Worm (Caenorhabditis elegans) whole organism, young adult: ENCODE results near the gene R07E5.11.

Experiments used
- B0019.2 ChIP-seq: fragments of 200-800 bp; sonication (Bioruptor generic); conservative IDR thresholded peaks from 2 replicates; pipeline ENCODE4 v1.3.6; 2022; ENCODE audit warnings: missing genetic modification reagents, missing genetic modification characterization, missing compliant biosample characterization
- B0035.1 ChIP-seq: sonication (generic microtip); optimal IDR thresholded peaks from 2 replicates; lab custom pipeline; 2016; ENCODE audit warnings: missing genetic modification characterization, mild to moderate bottlenecking, missing compliant biosample characterization, missing genotype, missing genetic modification reagents
- B0336.3 ChIP-seq: fragments of 200-800 bp; sonication (Bioruptor generic); IDR thresholded peaks from 2 replicates; pipeline ENCODE4 v1.3.6; 2022; ENCODE audit warnings: missing genetic modification characterization, missing compliant biosample characterization
- F23B12.7 ChIP-seq: sonication (generic microtip); optimal IDR thresholded peaks from 2 replicates; lab custom pipeline; 2017; ENCODE audit warnings: missing genetic modification characterization, mild to moderate bottlenecking, missing compliant biosample characterization, antibody characterized with exemption, moderate library complexity; ENCODE audit not compliant: insufficient read depth
- F33H1.4 ChIP-seq: fragments of 200-800 bp; sonication (Bioruptor generic); IDR thresholded peaks from 2 replicates; pipeline ENCODE4 v1.3.6; 2022; ENCODE audit warnings: missing genetic modification reagents, missing genetic modification characterization, missing compliant biosample characterization
- F39B2.1 ChIP-seq: fragments of 200-800 bp; sonication (Bioruptor generic); IDR thresholded peaks from 2 replicates; pipeline ENCODE4 v1.3.6; 2022; ENCODE audit warnings: missing genetic modification reagents, missing genetic modification characterization, missing compliant biosample characterization
- F49E8.2 ChIP-seq: sonication (generic microtip); optimal IDR thresholded peaks from 3 replicates; lab custom pipeline; 2017; ENCODE audit warnings: missing genetic modification characterization, mild to moderate bottlenecking, missing compliant biosample characterization, antibody characterized with exemption, moderate library complexity; ENCODE audit not compliant: insufficient read depth
- F52B5.7 ChIP-seq: sonication (generic microtip); optimal IDR thresholded peaks from 2 replicates; lab custom pipeline; 2016; ENCODE audit warnings: mild to moderate bottlenecking, missing genetic modification characterization, missing compliant biosample characterization
- F57A8.1 ChIP-seq: fragments of 200-800 bp; sonication (Bioruptor generic); optimal IDR thresholded peaks from 2 replicates; lab custom pipeline; 2018; ENCODE audit warnings: mild to moderate bottlenecking, missing genetic modification characterization, moderate library complexity, missing compliant biosample characterization
- F57C9.4 ChIP-seq: sonication (generic microtip); optimal IDR thresholded peaks from 2 replicates; lab custom pipeline; 2017; ENCODE audit warnings: mild to moderate bottlenecking, missing genetic modification characterization, missing compliant biosample characterization
- Y53F4B.3 ChIP-seq: fragments of 200-800 bp; sonication (Bioruptor generic); IDR thresholded peaks from 2 replicates; pipeline ENCODE4 v1.3.6; 2022; ENCODE audit warnings: missing genetic modification reagents, missing genetic modification characterization, missing compliant biosample characterization
- Y67H2A.10 ChIP-seq: fragments of 200-800 bp; sonication (Bioruptor generic); conservative IDR thresholded peaks from 2 replicates; pipeline ENCODE4 v1.3.6; 2022; ENCODE audit warnings: missing genetic modification reagents, missing genetic modification characterization, missing compliant biosample characterization
- ZK185.1 ChIP-seq: sonication (generic microtip); optimal IDR thresholded peaks from 2 replicates; lab custom pipeline; 2016; ENCODE audit warnings: mild to moderate bottlenecking, missing genetic modification characterization, missing compliant biosample characterization; ENCODE audit not compliant: poor library complexity, severe bottlenecking
- aptf-2 ChIP-seq: fragments of 200-800 bp; sonication (Bioruptor generic); conservative IDR thresholded peaks from 2 replicates; pipeline ENCODE4 v1.3.6; 2022; ENCODE audit warnings: missing genetic modification reagents, missing genetic modification characterization, missing compliant biosample characterization
- atf-7 ChIP-seq: sonication (generic microtip); optimal IDR thresholded peaks from 2 replicates; lab custom pipeline; 2017; ENCODE audit warnings: mild to moderate bottlenecking, missing genetic modification characterization, missing compliant biosample characterization
- attf-3 ChIP-seq: fragments of 200-800 bp; sonication (Bioruptor generic); conservative IDR thresholded peaks from 2 replicates; pipeline ENCODE4 v1.3.6; 2022; ENCODE audit warnings: missing genetic modification reagents, missing genetic modification characterization, missing compliant biosample characterization
- attf-6 ChIP-seq: fragments of 200-800 bp; sonication (Bioruptor generic); IDR thresholded peaks from 2 replicates; pipeline ENCODE4 v1.3.6; 2022; ENCODE audit warnings: missing genetic modification reagents, missing genetic modification characterization, missing compliant biosample characterization
- cebp-1 ChIP-seq, 2 experiments: fragments of 200-800 bp in 1 of 2; sonication (Bioruptor generic) in 1 of 2; sonication (generic microtip) in 1 of 2; IDR thresholded peaks in 1 of 2; optimal IDR thresholded peaks in 1 of 2; 2 replicates each; pipeline versions ENCODE4 v1.3.6 to Lab custom; 2017 to 2022; ENCODE audit warnings: missing compliant biosample characterization in 2 of 2, missing genetic modification characterization in 2 of 2, mild to moderate bottlenecking in 1 of 2, missing genetic modification reagents in 1 of 2, moderate library complexity in 1 of 2
- ceh-40 ChIP-seq: fragments of 200-800 bp; sonication (Bioruptor generic); IDR thresholded peaks from 2 replicates; pipeline ENCODE4 v1.3.6; 2022; ENCODE audit warnings: missing genetic modification characterization, missing compliant biosample characterization
- egrh-3 ChIP-seq: fragments of 200-800 bp; sonication (Bioruptor generic); IDR thresholded peaks from 2 replicates; pipeline ENCODE4 v1.3.6; 2022; ENCODE audit warnings: missing genetic modification reagents, missing genetic modification characterization, missing compliant biosample characterization
- fkh-3 ChIP-seq: sonication (generic microtip); optimal IDR thresholded peaks from 2 replicates; lab custom pipeline; 2016; ENCODE audit warnings: mild to moderate bottlenecking, missing genetic modification characterization, missing compliant biosample characterization
- hmg-1.2 ChIP-seq: fragments of 200-800 bp; sonication (Bioruptor generic); IDR thresholded peaks from 2 replicates; pipeline ENCODE4 v1.3.6; 2022; ENCODE audit warnings: missing genetic modification reagents, missing genetic modification characterization, missing compliant biosample characterization
- hmg-20 ChIP-seq: fragments of 200-800 bp; sonication (Bioruptor generic); IDR thresholded peaks from 2 replicates; pipeline ENCODE4 v1.3.6; 2022; ENCODE audit warnings: missing genetic modification reagents, missing genetic modification characterization, missing compliant biosample characterization
- lag-1 ChIP-seq: fragments of 200-800 bp; sonication (Bioruptor generic); IDR thresholded peaks from 2 replicates; pipeline ENCODE4 v1.3.6; 2022; ENCODE audit warnings: missing genetic modification reagents, missing genetic modification characterization, missing compliant biosample characterization
- let-526 ChIP-seq: fragments of 200-800 bp; sonication (Bioruptor generic); IDR thresholded peaks from 2 replicates; pipeline ENCODE4 v1.3.6; 2022; ENCODE audit warnings: missing genetic modification reagents, missing genetic modification characterization, missing compliant biosample characterization
- madf-6 ChIP-seq: fragments of 200-800 bp; sonication (Bioruptor generic); IDR thresholded peaks from 2 replicates; pipeline ENCODE4 v1.3.6; 2022; ENCODE audit warnings: missing genetic modification reagents, missing genetic modification characterization, missing compliant biosample characterization
- mcd-1 ChIP-seq: fragments of 200-800 bp; sonication (Bioruptor generic); IDR thresholded peaks from 2 replicates; pipeline ENCODE4 v1.3.6; 2022; ENCODE audit warnings: missing genetic modification reagents, missing genetic modification characterization, missing compliant biosample characterization
- mes-4 ChIP-seq: sonication (generic microtip); optimal IDR thresholded peaks from 2 replicates; lab custom pipeline; 2016; ENCODE audit warnings: missing genotype, missing genetic modification characterization, missing compliant biosample characterization
- mxl-1 ChIP-seq: sonication (generic microtip); optimal IDR thresholded peaks from 2 replicates; lab custom pipeline; 2016; ENCODE audit warnings: missing genetic modification characterization, missing compliant biosample characterization
- nfyb-1 ChIP-seq: fragments of 200-800 bp; sonication (Bioruptor generic); IDR thresholded peaks from 2 replicates; pipeline ENCODE4 v1.3.6; 2022; ENCODE audit warnings: missing genetic modification reagents, missing genetic modification characterization, missing compliant biosample characterization
- nhr-27 ChIP-seq: fragments of 200-800 bp; sonication (Bioruptor generic); optimal IDR thresholded peaks from 2 replicates; lab custom pipeline; 2018; ENCODE audit warnings: mild to moderate bottlenecking, missing genetic modification characterization, moderate library complexity, missing compliant biosample characterization
- nhr-90 ChIP-seq: sonication (generic microtip); optimal IDR thresholded peaks from 2 replicates; lab custom pipeline; 2016; ENCODE audit warnings: missing genotype, mild to moderate bottlenecking, missing genetic modification characterization, missing compliant biosample characterization
- rec-8 ChIP-seq, 2 experiments: sonication (generic microtip); optimal IDR thresholded peaks; 2 replicates each; lab custom pipeline; 2016; ENCODE audit warnings: mild to moderate bottlenecking in 2 of 2, missing genetic modification characterization in 2 of 2, missing genetic modification reagents in 2 of 2, missing genotype in 2 of 2, missing biosample characterization in 1 of 2, missing compliant biosample characterization in 1 of 2, moderate library complexity in 1 of 2
- repo-1 ChIP-seq: sonication (generic microtip); optimal IDR thresholded peaks from 2 replicates; lab custom pipeline; 2017; ENCODE audit warnings: mild to moderate bottlenecking, missing genetic modification characterization, missing compliant biosample characterization
- rpc-1 ChIP-seq, 2 experiments: fragments of 150-350 bp in 1 of 2; sonication (generic microtip) in 1 of 2; optimal IDR thresholded peaks; 2 replicates each; lab custom pipeline; 2014 to 2018; ENCODE audit warnings: missing biosample characterization in 1 of 2, missing genetic modification characterization in 1 of 2, missing genetic modification reagents in 1 of 2, missing genotype in 1 of 2
- sea-2 ChIP-seq: fragments of 200-800 bp; sonication (Bioruptor generic); IDR thresholded peaks from 2 replicates; pipeline ENCODE4 v1.3.6; 2022; ENCODE audit warnings: missing genetic modification characterization, missing compliant biosample characterization
- snpc-1.1 ChIP-seq: sonication (generic microtip); optimal IDR thresholded peaks from 2 replicates; lab custom pipeline; 2017; ENCODE audit warnings: missing genetic modification characterization, mild to moderate bottlenecking, missing compliant biosample characterization, antibody characterized with exemption, moderate library complexity, missing genotype, missing genetic modification reagents; ENCODE audit not compliant: insufficient read depth
- somi-1 ChIP-seq: fragments of 200-800 bp; sonication (Bioruptor generic); optimal IDR thresholded peaks from 2 replicates; lab custom pipeline; 2018; ENCODE audit warnings: mild to moderate bottlenecking, missing genetic modification characterization, missing compliant biosample characterization
- xnd-1 ChIP-seq: sonication (generic microtip); optimal IDR thresholded peaks from 2 replicates; lab custom pipeline; 2016; ENCODE audit warnings: missing genotype, missing genetic modification reagents, missing genetic modification characterization, missing compliant biosample characterization
- ztf-26 ChIP-seq: sonication (generic microtip); optimal IDR thresholded peaks from 2 replicates; lab custom pipeline; 2017; ENCODE audit warnings: missing genetic modification characterization, missing compliant biosample characterization
- ztf-3 ChIP-seq: fragments of 200-800 bp; sonication (Bioruptor generic); optimal IDR thresholded peaks from 2 replicates; lab custom pipeline; 2018; ENCODE audit warnings: mild to moderate bottlenecking, missing genetic modification characterization, missing compliant biosample characterization

The R07E5.11 gene

ce11 chrIII:4395857-4396256 lies 19.2 kb downstream of the R07E5.11 start:
- no peak for TF ChIP-seq hmg-1.2 (GFP tag; lab: Robert Waterston, UW)
- peak; percentile 93 for TF ChIP-seq nfyb-1
- no peak for TF ChIP-seq nhr-27
- TF ChIP-seq B0019.2 (GFP tag; lab: Robert Waterston, UW): no peak
- TF ChIP-seq, all 124 proteins: peak for 1

ce11 chrIII:4394496-4394895 lies 20.5 kb downstream of the R07E5.11 start, which contains the start of gene R07E5.4:
TSS of gene R07E5.4 (plus strand) at chrIII:4394796.
- TF ChIP-seq ztf-3 (GFP tag; lab: Kevin White, UChicago) (no peak), F52B5.7 (tag; lab: Kevin White, UChicago) (no peak), F39B2.1 (GFP tag; lab: Robert Waterston, UW) (no peak), cebp-1 (GFP tag; IDR thresholded peaks at IDR 0.05; lab: Robert Waterston, UW) (no peak), cebp-1 (tag; optimal IDR thresholded peaks at IDR 0.05; lab: Kevin White, UChicago) (no peak), ztf-26 (tag; lab: Kevin White, UChicago) (no peak), hmg-20 (GFP tag; lab: Robert Waterston, UW) (no peak), rec-8 (tag; optimal IDR thresholded peaks at IDR 0.05; lab: Kevin White, UChicago) (no peak), nhr-90 (no peak), xnd-1 (tag; lab: Kevin White, UChicago) (no peak), ZK185.1 (no peak), F57A8.1 (no peak), egrh-3 (GFP tag; lab: Robert Waterston, UW) (no peak), Y67H2A.10 (GFP tag; lab: Robert Waterston, UW) (no peak), lag-1 (GFP tag; lab: Robert Waterston, UW) (no peak), F57C9.4 (tag; lab: Kevin White, UChicago) (no peak), somi-1 (GFP tag; lab: Kevin White, UChicago) (no peak), mes-4 (tag; lab: Kevin White, UChicago) (no peak), F23B12.7 (tag; lab: Kevin White, UChicago) (no peak), B0336.3 (no peak)

ce11 chrIII:4391938-4392337 lies 23.1 kb downstream of the R07E5.11 start:
- TF ChIP-seq madf-6 (GFP tag; lab: Robert Waterston, UW) (no peak), B0035.1 (tag; lab: Kevin White, UChicago) (no peak)

ce11 chrIII:4391319-4391718 lies 23.7 kb downstream of the R07E5.11 start:
- TF ChIP-seq repo-1 (tag; lab: Kevin White, UChicago) (no peak), mxl-1 (no peak)

ce11 chrIII:4390421-4390820 lies 24.6 kb downstream of the R07E5.11 start:
- TF ChIP-seq sea-2 (GFP tag; lab: Robert Waterston, UW): no peak
- no peak for TF ChIP-seq snpc-1.1
- no peak for TF ChIP-seq F49E8.2
- TF ChIP-seq cebp-1 (GFP tag; IDR thresholded peaks at IDR 0.05; lab: Robert Waterston, UW): no peak
- TF ChIP-seq cebp-1 (tag; optimal IDR thresholded peaks at IDR 0.05; lab: Kevin White, UChicago): no peak
- TF ChIP-seq attf-3: no peak
- no peak for TF ChIP-seq aptf-2 (GFP tag; lab: Robert Waterston, UW)
- no peak for TF ChIP-seq atf-7
- no peak for TF ChIP-seq nhr-27
- TF ChIP-seq nhr-90: no peak
- TF ChIP-seq mcd-1 (GFP tag; lab: Robert Waterston, UW): no peak
- no peak for TF ChIP-seq fkh-3 (tag; lab: Kevin White, UChicago)
- TF ChIP-seq F33H1.4 (GFP tag; lab: Robert Waterston, UW): no peak
- TF ChIP-seq rpc-1 (optimal IDR thresholded peaks at IDR 0.05; lab: Kevin White, UChicago): no peak
- TF ChIP-seq rpc-1 (tag; optimal IDR thresholded peaks at IDR 0.05; lab: Kevin White, UChicago): no peak
- TF ChIP-seq Y53F4B.3: no peak
- no peak for TF ChIP-seq ztf-3 (GFP tag; lab: Kevin White, UChicago)
- TF ChIP-seq attf-6 (GFP tag; lab: Robert Waterston, UW): no peak
- no peak for TF ChIP-seq ceh-40 (GFP tag; lab: Robert Waterston, UW)
- TF ChIP-seq egrh-3 (GFP tag; lab: Robert Waterston, UW): no peak
- TF ChIP-seq let-526 (GFP tag; lab: Robert Waterston, UW): no peak
